Worm (Caenorhabditis elegans): ENCODE measurements around the gene E02C12.19.
A peak's percentile ranks its signal among the peaks of the same experiment; 100 is the strongest.

The E02C12.19 gene

ce11 chrV:9424514-9424913 is 48.2 kb upstream of the E02C12.19 start (continued):
- TF ChIP-seq elt-3 (tag; optimal IDR thresholded peaks at IDR 0.05) (peak in 1 of 6 experiments; percentile 26), mdl-1 (tag; optimal IDR thresholded peaks at IDR 0.05) (peak in 1 of 2 experiments; percentile 57), nhr-11 (tag; optimal IDR thresholded peaks at IDR 0.05) (no peak), blmp-1 (tag; optimal IDR thresholded peaks at IDR 0.05) (peak; percentile 42), swsn-7 (tag; optimal IDR thresholded peaks at IDR 0.05) (peak; percentile 16), egl-13 (tag; optimal IDR thresholded peaks at IDR 0.05) (no peak), lin-15B (tag; optimal IDR thresholded peaks at IDR 0.05) (no peak), lin-39 (tag; optimal IDR thresholded peaks at IDR 0.05) (no peak), nhr-85 (tag) (no peak), aha-1 (tag; optimal IDR thresholded peaks at IDR 0.05) (no peak), mep-1 (tag; optimal IDR thresholded peaks at IDR 0.05) (peak; percentile 13), ztf-11 (tag; optimal IDR thresholded peaks at IDR 0.05) (no peak), pqm-1 (tag; optimal IDR thresholded peaks at IDR 0.05) (no peak)

- peak; percentile 22 for TF ChIP-seq snu-23 (GFP tag; optimal IDR thresholded peaks at IDR 0.05)
- peak; percentile 29 for TF ChIP-seq blmp-1 (tag; optimal IDR thresholded peaks at IDR 0.05)
- TF ChIP-seq fkh-8 (tag; optimal IDR thresholded peaks at IDR 0.05) = no peak
- no peak for TF ChIP-seq unc-98 (GFP tag; IDR thresholded peaks at IDR 0.05)
- TF ChIP-seq nhr-85 (tag) = peak; percentile 84
- TF ChIP-seq lin-14 (GFP tag; optimal IDR thresholded peaks at IDR 0.05) = peak; percentile 57
- no peak for TF ChIP-seq egl-13 (tag; optimal IDR thresholded peaks at IDR 0.05)
These were observed 47.2 kb upstream of the E02C12.19 start for ce11 chrV:9423539-9423938.

- TF ChIP-seq sptf-1 (tag; optimal IDR thresholded peaks at IDR 0.05) (no peak), lin-35 (GFP tag; optimal IDR thresholded peaks at IDR 0.05) (peak in 1 of 2 experiments; percentile 1), skn-1 (tag; optimal IDR thresholded peaks at IDR 0.05) (no peak), lin-14 (GFP tag; optimal IDR thresholded peaks at IDR 0.05) (peak; percentile 15), nhr-11 (tag; optimal IDR thresholded peaks at IDR 0.05) (no peak)
These were observed 46.4 kb upstream of the E02C12.19 start for ce11 chrV:9422745-9423144.

- TF ChIP-seq mep-1 (tag; optimal IDR thresholded peaks at IDR 0.05) = no peak
- TF ChIP-seq aly-2 (tag; optimal IDR thresholded peaks at IDR 0.05) = no peak
- TF ChIP-seq irx-1 (tag; optimal IDR thresholded peaks at IDR 0.05) = no peak
These were observed 40.3 kb upstream of the E02C12.19 start, which contains the start of gene F36D4.1 for ce11 chrV:9416624-9417023. Gene F36D4.1, plus strand, starts transcription at chrV:9416924.

ce11 chrV:9414516-9414915 is 38.2 kb upstream of the E02C12.19 start, which contains the start of gene F36D4.4:
Gene F36D4.4, minus strand, starts transcription at chrV:9414616.
- no peak for TF ChIP-seq C34B4.2 (tag; optimal IDR thresholded peaks at IDR 0.05)

ce11 chrV:9408869-9409268 is 32.6 kb upstream of the E02C12.19 start:
- TF ChIP-seq sptf-1 (tag; optimal IDR thresholded peaks at IDR 0.05) (no peak), efl-3 (GFP tag; optimal IDR thresholded peaks at IDR 0.05) (no peak), lin-14 (GFP tag; optimal IDR thresholded peaks at IDR 0.05) (peak; percentile 63), aly-2 (tag; optimal IDR thresholded peaks at IDR 0.05) (no peak), lsy-2 (tag; optimal IDR thresholded peaks at IDR 0.05) (no peak), egl-13 (tag; optimal IDR thresholded peaks at IDR 0.05) (no peak), nhr-84 (tag; optimal IDR thresholded peaks at IDR 0.05) (no peak), nhr-11 (tag; optimal IDR thresholded peaks at IDR 0.05) (no peak), hlh-4 (tag; optimal IDR thresholded peaks at IDR 0.05) (no peak), fkh-10 (GFP tag; optimal IDR thresholded peaks at IDR 0.05) (peak; percentile 81), nhr-71 (tag; optimal IDR thresholded peaks at IDR 0.05) (peak; percentile 12), tbx-2 (tag; optimal IDR thresholded peaks at IDR 0.05) (peak; percentile 45), ceh-90 (tag; optimal IDR thresholded peaks at IDR 0.05) (no peak), lin-15B (tag; optimal IDR thresholded peaks at IDR 0.05) (no peak)

- no peak for TF ChIP-seq irx-1 (tag; optimal IDR thresholded peaks at IDR 0.05)
- TF ChIP-seq fkh-8 (tag; optimal IDR thresholded peaks at IDR 0.05) = no peak
- TF ChIP-seq unc-130 (tag; optimal IDR thresholded peaks at IDR 0.05) = no peak
- no peak for TF ChIP-seq lin-39 (tag; optimal IDR thresholded peaks at IDR 0.05)
- TF ChIP-seq elt-2 (tag; optimal IDR thresholded peaks at IDR 0.05) = no peak
- TF ChIP-seq nhr-90 (tag; optimal IDR thresholded peaks at IDR 0.05; ENCODE audit: poor library complexity) = peak; percentile 21
- no peak for TF ChIP-seq pax-3 (tag; optimal IDR thresholded peaks at IDR 0.05)
- TF ChIP-seq unc-98 (GFP tag; IDR thresholded peaks at IDR 0.05) = no peak
- TF ChIP-seq F16B12.6 (tag; optimal IDR thresholded peaks at IDR 0.05) = no peak
- no peak for TF ChIP-seq nhr-76 (tag; optimal IDR thresholded peaks at IDR 0.05)
- TF ChIP-seq dsc-1 (tag; optimal IDR thresholded peaks at IDR 0.05) = no peak
- TF ChIP-seq nhr-85 (tag) = no peak
- TF ChIP-seq ets-5 (GFP tag; IDR thresholded peaks at IDR 0.05) = no peak
- no peak for TF ChIP-seq sup-37 (GFP tag; optimal IDR thresholded peaks at IDR 0.05)
- no peak for TF ChIP-seq grh-1 (GFP tag; IDR thresholded peaks at IDR 0.05)
These were observed 30.6 kb upstream of the E02C12.19 start for ce11 chrV:9406890-9407289.

All from whole organism, L1 larva.